Worm (Caenorhabditis elegans) whole organism, early embryonic: Measurements from ENCODE around the gene str-99.

ENCODE experiments used
- F13C5.2 ChIP-seq: sonication (generic microtip); optimal IDR thresholded peaks from 2 replicates; lab custom pipeline; 2017; ENCODE audit warnings: mild to moderate bottlenecking, missing genetic modification characterization, inconsistent platforms, missing compliant biosample characterization
- ama-1 ChIP-seq: fragments of 150-350 bp; optimal IDR thresholded peaks from 2 replicates; lab custom pipeline; 2014
- tbx-11 ChIP-seq: fragments of 200-800 bp; sonication (Bioruptor generic); IDR thresholded peaks from 2 replicates; pipeline ENCODE4 v1.3.6; 2022; ENCODE audit warnings: missing genetic modification characterization, missing compliant biosample characterization

- TF ChIP-seq tbx-11 (no peak), F13C5.2 (tag; lab: Kevin White, UChicago) (no peak), ama-1 (lab: Kevin White, UChicago) (no peak)
Observed at ce11 chrV:16121451-16121850, 36.8 kb downstream of the str-99 start.
